Worm (Caenorhabditis elegans): Measurements from ENCODE around the gene ptp-2.
A peak's percentile ranks its signal among the peaks of the same experiment; 100 is the strongest.

The ptp-2 gene

DNA sequence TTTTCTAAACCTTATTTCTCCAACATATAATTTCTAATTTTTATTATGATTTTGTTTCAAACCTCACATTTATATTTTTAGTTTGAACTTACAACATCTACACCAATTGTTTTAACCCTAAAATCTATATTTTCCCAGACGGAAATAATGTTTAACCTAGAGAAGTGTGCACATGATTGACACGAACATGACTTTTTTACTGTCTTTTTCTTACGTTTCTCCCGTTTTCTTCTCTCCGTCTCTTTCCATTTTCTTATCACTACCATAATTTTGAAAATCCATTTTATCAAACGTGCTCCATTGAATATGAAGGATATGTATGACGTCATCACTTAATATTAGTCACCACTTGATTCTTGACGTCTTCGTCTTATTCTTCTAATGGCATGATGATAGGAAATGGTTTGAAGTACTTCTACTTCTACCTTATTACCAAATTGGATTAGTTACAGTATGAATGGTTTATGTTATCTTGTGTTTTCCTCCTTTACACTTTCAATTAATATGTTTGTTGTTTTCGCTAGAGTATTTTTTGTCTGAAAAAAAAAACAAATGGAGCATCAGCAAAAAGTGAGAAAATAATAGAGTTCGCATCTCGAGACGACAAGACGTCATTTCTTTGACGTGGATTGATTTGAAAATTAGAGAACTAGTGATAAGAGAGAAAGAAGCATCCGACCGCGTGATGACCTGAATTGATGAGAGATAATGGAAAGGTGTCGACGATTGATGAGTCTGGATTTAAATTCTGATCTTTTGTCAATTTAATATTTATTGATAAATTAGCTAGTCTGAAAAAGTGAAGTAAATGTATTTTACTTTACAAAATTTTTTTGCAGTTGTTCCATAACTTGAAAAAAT, 13.7 kb downstream of the ptp-2 start (continued):
- TF ChIP-seq nhr-12 (tag; optimal IDR thresholded peaks at IDR 0.05): no peak
- TF ChIP-seq zag-1 (tag; optimal IDR thresholded peaks at IDR 0.05): no peak
- no peak for TF ChIP-seq nhr-84 (tag; optimal IDR thresholded peaks at IDR 0.05)
- TF ChIP-seq C34B4.2 (tag; optimal IDR thresholded peaks at IDR 0.05): no peak
- TF ChIP-seq tlp-1 (tag; optimal IDR thresholded peaks at IDR 0.05): no peak
- TF ChIP-seq efl-1 (optimal IDR thresholded peaks at IDR 0.05): no peak
- TF ChIP-seq efl-1 (GFP tag; optimal IDR thresholded peaks at IDR 0.05 in 1 of 2): peak in 1 of 2 experiments; percentile 82
- TF ChIP-seq C16A3.4 (tag; optimal IDR thresholded peaks at IDR 0.05): peak; percentile 35
- no peak for TF ChIP-seq jun-1 (tag; optimal IDR thresholded peaks at IDR 0.05)
- peak; percentile 49 for TF ChIP-seq ztf-4 (tag; optimal IDR thresholded peaks at IDR 0.05)
- no peak for TF ChIP-seq fkh-4 (tag; optimal IDR thresholded peaks at IDR 0.05; ENCODE audit: borderline replicate concordance)
- no peak for TF ChIP-seq snpc-4 (tag; optimal IDR thresholded peaks at IDR 0.05)
- TF ChIP-seq swsn-7 (tag; optimal IDR thresholded peaks at IDR 0.05): no peak
- no peak for TF ChIP-seq vab-15 (tag; optimal IDR thresholded peaks at IDR 0.05)
- no peak for TF ChIP-seq skn-1 (tag; optimal IDR thresholded peaks at IDR 0.05)
- TF ChIP-seq hlh-17 (GFP tag; optimal IDR thresholded peaks at IDR 0.05; ENCODE audit: borderline replicate concordance): no peak
- TF ChIP-seq nhr-28 (tag; optimal IDR thresholded peaks at IDR 0.05): no peak
- peak; percentile 85 for TF ChIP-seq blmp-1 (tag; optimal IDR thresholded peaks at IDR 0.05)
- no peak for TF ChIP-seq pag-3 (tag; optimal IDR thresholded peaks at IDR 0.05; ENCODE audit: borderline replicate concordance, insufficient read depth)
- no peak for TF ChIP-seq fkh-8 (tag; optimal IDR thresholded peaks at IDR 0.05)
- no peak for TF ChIP-seq aly-2 (tag; optimal IDR thresholded peaks at IDR 0.05)
- TF ChIP-seq dsc-1 (tag; optimal IDR thresholded peaks at IDR 0.05): no peak
- TF ChIP-seq unc-86 (tag; optimal IDR thresholded peaks at IDR 0.05): no peak
- TF ChIP-seq F16B12.6 (tag; optimal IDR thresholded peaks at IDR 0.05): no peak
- peak in 1 of 2 experiments; percentile 34 for TF ChIP-seq mdl-1 (tag; optimal IDR thresholded peaks at IDR 0.05)
- no peak for TF ChIP-seq sox-4 (tag; optimal IDR thresholded peaks at IDR 0.05)
- TF ChIP-seq ceh-88 (GFP tag; IDR thresholded peaks at IDR 0.05): no peak
- peak; percentile 29 for TF ChIP-seq nhr-47 (tag; optimal IDR thresholded peaks at IDR 0.05)
- no peak for TF ChIP-seq grh-1 (GFP tag; IDR thresholded peaks at IDR 0.05)
- peak; percentile 9 for TF ChIP-seq mep-1 (tag; optimal IDR thresholded peaks at IDR 0.05)
- TF ChIP-seq ceh-63 (GFP tag; optimal IDR thresholded peaks at IDR 0.05): no peak
- no peak for TF ChIP-seq sptf-1 (tag; optimal IDR thresholded peaks at IDR 0.05)
- TF ChIP-seq fkh-10 (GFP tag; optimal IDR thresholded peaks at IDR 0.05): no peak
- peak; percentile 37 to 65 for TF ChIP-seq lsy-2 (tag; optimal IDR thresholded peaks at IDR 0.05)

DNA sequence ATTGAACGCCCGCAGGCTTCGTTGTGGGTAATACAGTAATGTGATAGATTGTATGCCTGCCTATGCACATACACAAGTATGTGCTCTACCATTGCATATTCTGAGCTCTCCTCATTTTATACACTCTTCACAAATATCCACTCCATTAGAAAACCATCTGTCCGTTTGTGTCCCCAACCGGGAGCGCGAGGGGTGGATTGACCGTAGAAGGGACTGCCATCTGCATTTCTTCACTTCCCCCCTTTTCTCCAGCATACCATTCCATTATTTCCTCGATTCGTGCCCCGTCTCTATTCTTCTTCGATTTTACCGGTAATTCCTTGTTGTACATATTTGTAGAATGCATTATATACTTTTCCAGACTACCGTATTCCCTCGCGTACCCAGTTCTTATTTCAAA, 14.7 kb downstream of the ptp-2 start:
- TF ChIP-seq efl-1 (optimal IDR thresholded peaks at IDR 0.05) (no peak), efl-1 (GFP tag; optimal IDR thresholded peaks at IDR 0.05 in 1 of 2) (peak in 1 of 2 experiments; percentile 10), nhr-85 (tag) (peak; percentile 70), mab-9 (GFP tag; IDR thresholded peaks at IDR 0.05) (no peak), nhr-77 (tag; optimal IDR thresholded peaks at IDR 0.05) (no peak)

DNA sequence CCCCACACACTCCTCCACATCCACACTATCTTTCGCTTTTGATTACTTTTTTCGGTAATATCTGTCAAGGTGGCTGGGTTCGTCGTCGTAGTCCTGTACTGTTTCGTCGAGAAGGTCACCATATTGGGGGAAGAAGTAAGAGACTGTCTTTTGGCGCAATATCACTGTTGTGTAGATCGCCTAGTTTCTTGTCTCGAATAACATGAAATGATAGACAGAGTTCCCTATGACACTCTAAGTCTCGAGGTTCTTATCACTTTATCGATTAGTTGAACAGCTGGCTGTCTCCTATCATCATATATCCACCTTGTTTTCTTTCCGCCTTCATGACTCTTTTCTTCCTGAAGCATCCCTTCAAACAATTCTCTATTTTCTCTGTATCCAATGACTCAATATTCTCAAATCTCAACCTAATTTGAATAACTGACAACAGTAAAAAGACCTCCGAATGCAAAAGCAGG, 15.5 kb downstream of the ptp-2 start:
- TF ChIP-seq lir-3 (tag; optimal IDR thresholded peaks at IDR 0.05; ENCODE audit: poor library complexity) (no peak), fkh-8 (tag; optimal IDR thresholded peaks at IDR 0.05) (no peak), nhr-12 (tag; optimal IDR thresholded peaks at IDR 0.05) (no peak), C16A3.4 (tag; optimal IDR thresholded peaks at IDR 0.05) (peak; percentile 8), egl-27 (tag; optimal IDR thresholded peaks at IDR 0.05) (no peak), nhr-11 (tag; optimal IDR thresholded peaks at IDR 0.05) (peak; percentile 7), hpl-2 (GFP tag; optimal IDR thresholded peaks at IDR 0.05) (no peak), blmp-1 (tag; optimal IDR thresholded peaks at IDR 0.05) (peak; percentile 62), nhr-90 (tag; optimal IDR thresholded peaks at IDR 0.05; ENCODE audit: poor library complexity) (peak; percentile 26), lin-14 (GFP tag; optimal IDR thresholded peaks at IDR 0.05) (peak; percentile 65), efl-3 (GFP tag; optimal IDR thresholded peaks at IDR 0.05) (no peak), ces-1 (GFP tag; optimal IDR thresholded peaks at IDR 0.05) (no peak), nhr-71 (tag; optimal IDR thresholded peaks at IDR 0.05) (peak; percentile 41), lin-39 (tag; optimal IDR thresholded peaks at IDR 0.05) (no peak), nhr-28 (tag; optimal IDR thresholded peaks at IDR 0.05) (no peak), elt-3 (tag; optimal IDR thresholded peaks at IDR 0.05) (peak in 2 of 6 experiments; percentile 42 to 82), nhr-76 (tag; optimal IDR thresholded peaks at IDR 0.05) (no peak), grh-1 (GFP tag; IDR thresholded peaks at IDR 0.05) (0 out of 2 replicates have a peak, but pooled peaks have one; percentile 17), unc-130 (tag; optimal IDR thresholded peaks at IDR 0.05) (peak; percentile 55)

Data from whole organism, L1 larva.